Fruit fly (Drosophila melanogaster): ENCODE results near the gene CG11986.

Gene CG11986

DNA sequence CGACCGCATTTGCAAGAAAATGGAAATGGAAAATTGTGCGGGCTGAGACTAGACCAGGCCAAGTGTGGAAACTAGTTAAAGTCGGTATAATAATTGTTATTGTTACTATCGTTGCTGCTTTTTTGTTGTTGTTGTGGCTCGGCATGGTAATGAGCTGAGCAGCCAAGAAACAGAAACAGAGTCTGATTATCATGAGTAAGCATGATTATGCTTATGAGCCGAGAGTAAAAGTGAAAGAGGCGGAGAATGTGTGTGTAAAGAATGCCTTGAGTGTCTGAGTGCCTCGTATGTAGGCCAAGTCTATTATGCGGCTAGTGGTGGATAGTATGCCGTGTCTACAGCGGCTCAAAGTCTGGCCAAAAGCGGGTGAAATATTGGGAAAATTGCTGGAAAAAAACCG lies 44.5 kb upstream of the CG11986 start:
- TF ChIP-seq CG6276 (GFP tag; optimal IDR thresholded peaks at IDR 0.05) (no peak), CG11762 (GFP tag; optimal IDR thresholded peaks at IDR 0.05; ENCODE audit: insufficient read depth) (no peak)

DNA sequence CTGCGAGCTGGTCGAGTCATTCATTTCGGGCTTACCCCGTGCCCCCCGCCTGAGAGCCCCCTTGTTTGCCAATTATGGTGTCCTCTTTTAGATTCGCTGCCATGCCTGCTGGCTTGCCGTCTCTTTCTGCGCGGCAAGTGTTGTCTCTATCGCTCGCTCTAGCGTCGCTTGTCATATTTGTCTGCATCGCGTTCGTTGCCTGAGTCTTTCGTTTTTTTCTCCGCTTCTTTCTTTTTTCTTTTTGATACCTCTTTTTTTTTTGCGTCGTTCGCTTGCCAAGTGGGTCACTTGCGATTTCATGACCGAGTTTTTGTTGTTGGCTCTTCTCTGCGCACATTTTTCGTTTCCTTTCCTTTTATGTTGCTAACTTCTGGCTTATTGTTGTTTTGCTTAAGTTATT lies 43.5 kb upstream of the CG11986 start:
- TF ChIP-seq lz (GFP tag; optimal IDR thresholded peaks at IDR 0.05) (no peak), ss (GFP tag; optimal IDR thresholded peaks at IDR 0.05) (peak; percentile 25 to 76), Hr38 (GFP tag; optimal IDR thresholded peaks at IDR 0.05) (no peak), CG8119 (GFP tag; IDR thresholded peaks at IDR 0.05) (peak; percentile 66; the same call in 2 of the 3 replicates), dsx (GFP tag; optimal IDR thresholded peaks at IDR 0.05; ENCODE audit: poor library complexity, severe bottlenecking) (peak; percentile 13), esn (GFP tag; optimal IDR thresholded peaks at IDR 0.05) (no peak), Gug (GFP tag; IDR thresholded peaks at IDR 0.05) (no peak), CG10631 (GFP tag; optimal IDR thresholded peaks at IDR 0.05) (no peak), CG6808 (GFP tag; optimal IDR thresholded peaks at IDR 0.05) (peak; percentile 43), Smox (GFP tag; optimal IDR thresholded peaks at IDR 0.05) (no peak), Hr39 (GFP tag; optimal IDR thresholded peaks at IDR 0.05) (no peak), spab (GFP tag; optimal IDR thresholded peaks at IDR 0.05) (peak; percentile 9), Lpt (GFP tag; optimal IDR thresholded peaks at IDR 0.05) (peak; percentile 42), Sox15 (GFP tag; optimal IDR thresholded peaks at IDR 0.05) (no peak), net (GFP tag; optimal IDR thresholded peaks at IDR 0.05) (no peak), CG15336 (GFP tag; IDR thresholded peaks at IDR 0.05) (peak; percentile 64), Ets21C (GFP tag; optimal IDR thresholded peaks at IDR 0.05) (no peak), Ets96B (tag; optimal IDR thresholded peaks at IDR 0.05) (peak; percentile 12), CG4318 (GFP tag; optimal IDR thresholded peaks at IDR 0.05) (no peak), CG31627 (GFP tag; optimal IDR thresholded peaks at IDR 0.05) (no peak), pdm3 (GFP tag; optimal IDR thresholded peaks at IDR 0.05) (no peak), Hr4 (GFP tag; optimal IDR thresholded peaks at IDR 0.05) (no peak), CG6276 (GFP tag; optimal IDR thresholded peaks at IDR 0.05) (peak; percentile 73), dac (GFP tag; optimal IDR thresholded peaks at IDR 0.05) (peak; percentile 38), eg (GFP tag; IDR thresholded peaks at IDR 0.05) (peak; percentile 70), CG3919 (GFP tag; optimal IDR thresholded peaks at IDR 0.05) (peak; percentile 2), CG6792 (GFP tag; optimal IDR thresholded peaks at IDR 0.05) (no peak), Blimp-1 (GFP tag; optimal IDR thresholded peaks at IDR 0.05) (peak; percentile 89), topi (GFP tag; optimal IDR thresholded peaks at IDR 0.05) (no peak), fkh (GFP tag; optimal IDR thresholded peaks at IDR 0.05) (no peak), Eip93F (GFP tag; optimal IDR thresholded peaks at IDR 0.05) (no peak), CG7368 (GFP tag; optimal IDR thresholded peaks at IDR 0.05) (no peak), CG3032 (tag; optimal IDR thresholded peaks at IDR 0.05) (no peak), cyc (GFP tag; optimal IDR thresholded peaks at IDR 0.05) (no peak), CG34406 (GFP tag; optimal IDR thresholded peaks at IDR 0.05) (no peak), Sox14 (GFP tag; optimal IDR thresholded peaks at IDR 0.05) (no peak), CG10669 (GFP tag; optimal IDR thresholded peaks at IDR 0.05) (peak; percentile 2), CG6854 (GFP tag; optimal IDR thresholded peaks at IDR 0.05) (peak; percentile 13), CG11762 (GFP tag; optimal IDR thresholded peaks at IDR 0.05; ENCODE audit: insufficient read depth) (no peak), CG9139 (GFP tag; optimal IDR thresholded peaks at IDR 0.05) (no peak), CG8319 (GFP tag; optimal IDR thresholded peaks at IDR 0.05) (no peak), CG1621 (tag; optimal IDR thresholded peaks at IDR 0.05) (peak; percentile 29), Eip75B (GFP tag; optimal IDR thresholded peaks at IDR 0.05) (peak; percentile 72), CG8632 (GFP tag; optimal IDR thresholded peaks at IDR 0.05) (peak; percentile 20), achi (GFP tag; optimal IDR thresholded peaks at IDR 0.05) (peak; percentile 30), OdsH (GFP tag; optimal IDR thresholded peaks at IDR 0.05) (no peak), Sox102F (GFP tag; optimal IDR thresholded peaks at IDR 0.05) (no peak), fd59A (GFP tag; optimal IDR thresholded peaks at IDR 0.05) (no peak), acj6 (GFP tag; optimal IDR thresholded peaks at IDR 0.05) (no peak), vri (GFP tag; optimal IDR thresholded peaks at IDR 0.05) (no peak)

Data from whole organism, prepupa.